Fruit fly (Drosophila melanogaster): ENCODE measurements around the gene Wdfy2.

- TF ChIP-seq Mio (GFP tag; optimal IDR thresholded peaks at IDR 0.05) (no peak), h (GFP tag; optimal IDR thresholded peaks at IDR 0.05) (no peak), pan (optimal IDR thresholded peaks at IDR 0.05) (no peak), Jra (GFP tag; optimal IDR thresholded peaks at IDR 0.05) (peak; percentile 55), fru (GFP tag; optimal IDR thresholded peaks at IDR 0.05) (no peak)
Measured at dm6 chr2L:10437317-10437716, 14.2 kb downstream of the Wdfy2 start, which contains the start of gene STUB1.
